Worm (Caenorhabditis elegans): ENCODE results near the gene mrpl-10.

mrpl-10 gene

DNA sequence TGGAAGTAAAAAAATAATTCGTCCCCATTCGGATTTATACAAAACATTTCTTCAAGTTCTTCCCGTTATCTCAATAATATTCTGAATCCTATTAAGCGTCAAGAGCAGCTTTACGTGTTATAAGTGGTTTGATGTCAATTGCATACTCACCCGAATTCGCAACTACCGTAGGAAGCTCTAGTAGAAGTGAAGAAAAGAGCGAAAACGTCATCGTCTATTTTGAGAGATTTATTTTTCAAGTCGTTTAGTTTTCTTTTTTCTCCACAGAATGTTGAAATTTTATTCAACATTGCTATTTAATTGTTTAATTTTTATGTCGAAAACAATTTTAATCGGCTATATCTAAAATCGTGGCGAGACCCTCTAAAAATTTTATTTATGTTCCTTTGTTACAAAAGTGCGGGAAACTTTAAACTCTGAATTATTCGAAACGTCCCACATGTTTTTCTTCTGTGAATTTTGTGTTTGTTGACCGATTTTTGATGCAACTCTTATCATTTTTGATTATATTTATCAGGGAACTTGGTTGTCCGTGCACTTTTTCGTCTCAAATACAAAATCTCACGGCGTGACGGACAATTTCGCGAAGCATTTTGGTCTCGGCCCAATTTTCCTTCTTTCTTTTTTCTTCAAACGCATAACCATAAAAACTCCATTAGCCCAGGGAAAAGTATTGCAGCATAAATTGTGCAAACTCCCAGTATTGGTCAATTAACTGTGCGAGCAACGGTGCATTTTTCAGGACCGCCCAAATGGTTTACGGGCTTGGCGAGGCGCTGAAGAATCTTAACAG is 8.3 kb downstream of the mrpl-10 start, which contains the start of gene tdc-1:
tdc-1 (plus strand) TSS at position 743 of the 793 bp plus-strand sequence.
- TF ChIP-seq pes-1 (GFP tag; IDR thresholded peaks at IDR 0.05): no peak
- no peak for TF ChIP-seq flt-1 (GFP tag; IDR thresholded peaks at IDR 0.05)
- no peak for TF ChIP-seq B0310.2 (tag; optimal IDR thresholded peaks at IDR 0.05)
- no peak for TF ChIP-seq tbx-11 (GFP tag; IDR thresholded peaks at IDR 0.05)
- no peak for TF ChIP-seq ama-1 (optimal IDR thresholded peaks at IDR 0.05)
- TF ChIP-seq sea-1 (GFP tag; conservative IDR thresholded peaks at IDR 0.05): no peak
- no peak for TF ChIP-seq hmg-4 (GFP tag; optimal IDR thresholded peaks at IDR 0.05)

DNA sequence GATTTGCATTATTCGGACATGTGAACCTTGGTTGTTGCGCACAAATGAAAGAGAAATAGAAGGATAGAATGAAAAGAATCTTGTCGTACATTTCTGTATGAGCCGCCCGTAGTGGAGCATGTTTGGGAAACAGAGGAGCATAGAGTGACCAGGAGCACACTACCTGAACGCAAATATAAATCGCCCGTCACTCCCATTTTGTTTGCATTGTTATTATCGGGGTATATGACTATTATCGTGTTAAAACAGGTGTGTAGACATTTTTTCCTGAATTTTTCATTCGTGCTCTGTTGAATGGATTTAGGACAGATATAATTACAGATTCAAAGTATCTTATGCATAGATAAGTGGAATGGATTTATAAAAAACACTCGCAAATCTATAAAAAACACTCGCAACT is 9.0 kb downstream of the mrpl-10 start, which contains the start of gene K01C8.2:
K01C8.2 (minus strand) TSS at position 101 of the 400 bp plus-strand sequence.
- TF ChIP-seq hmg-4 (GFP tag; optimal IDR thresholded peaks at IDR 0.05) (no peak), pes-1 (GFP tag; IDR thresholded peaks at IDR 0.05) (no peak), tbx-11 (GFP tag; IDR thresholded peaks at IDR 0.05) (no peak), B0310.2 (tag; optimal IDR thresholded peaks at IDR 0.05) (no peak), ets-7 (tag; optimal IDR thresholded peaks at IDR 0.05) (no peak), sea-1 (GFP tag; conservative IDR thresholded peaks at IDR 0.05) (no peak), aly-1 (tag; optimal IDR thresholded peaks at IDR 0.05) (no peak), ama-1 (optimal IDR thresholded peaks at IDR 0.05) (no peak), ceh-13 (GFP tag; optimal IDR thresholded peaks at IDR 0.05) (no peak), hnd-1 (tag; optimal IDR thresholded peaks at IDR 0.05) (no peak), scrt-1 (GFP tag; IDR thresholded peaks at IDR 0.05) (no peak), F13C5.2 (tag; optimal IDR thresholded peaks at IDR 0.05) (no peak), hmbx-1 (tag; optimal IDR thresholded peaks at IDR 0.05) (no peak), tbx-37 (GFP tag; conservative IDR thresholded peaks at IDR 0.05) (no peak), flt-1 (GFP tag; IDR thresholded peaks at IDR 0.05) (no peak), tra-4 (tag; optimal IDR thresholded peaks at IDR 0.05) (no peak), ceh-36 (tag; optimal IDR thresholded peaks at IDR 0.05) (no peak)

DNA sequence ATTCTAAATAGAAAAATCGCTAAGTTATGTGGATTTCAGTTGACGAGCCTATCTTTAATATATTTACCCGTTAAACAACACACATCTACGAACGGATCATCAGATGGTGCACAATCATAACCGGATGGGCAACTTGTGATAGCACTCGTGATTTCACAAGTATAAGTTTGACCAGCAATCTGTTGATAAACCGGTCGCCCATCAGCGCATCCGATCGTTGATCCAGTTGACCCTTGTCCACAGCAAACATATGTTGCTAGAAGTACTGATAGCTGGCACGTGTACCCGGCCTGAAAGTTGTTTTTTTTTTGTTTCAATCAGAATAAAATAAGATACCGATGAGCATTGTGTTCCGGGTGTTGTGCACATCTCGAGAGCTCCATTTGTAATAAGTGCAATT is 10.6 kb downstream of the mrpl-10 start:
- TF ChIP-seq flt-1 (GFP tag; IDR thresholded peaks at IDR 0.05) (no peak), ceh-13 (GFP tag; optimal IDR thresholded peaks at IDR 0.05) (no peak), hmg-4 (GFP tag; optimal IDR thresholded peaks at IDR 0.05) (no peak), scrt-1 (GFP tag; IDR thresholded peaks at IDR 0.05) (no peak), tbx-11 (GFP tag; IDR thresholded peaks at IDR 0.05) (no peak)

DNA sequence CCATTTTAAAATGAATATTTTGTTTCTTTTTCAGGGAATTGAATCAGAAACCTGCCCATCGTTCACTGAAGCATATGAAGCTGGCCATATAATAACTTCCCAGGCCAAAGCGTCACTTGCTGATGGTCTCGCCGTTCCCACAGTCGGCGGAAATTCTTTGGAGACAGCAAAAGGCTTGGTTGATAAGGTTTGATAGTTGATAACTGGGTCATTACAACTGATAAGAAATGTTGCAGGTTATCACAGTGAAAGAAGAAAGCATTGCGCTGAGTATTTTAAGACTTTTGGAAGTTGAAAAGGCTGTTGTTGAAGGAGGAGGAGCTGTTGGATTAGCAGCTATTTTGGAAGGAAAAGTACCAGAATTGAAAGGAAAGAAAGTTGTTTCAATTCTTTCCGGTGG is 11.8 kb downstream of the mrpl-10 start:
- no peak for TF ChIP-seq ama-1 (optimal IDR thresholded peaks at IDR 0.05)
- TF ChIP-seq pes-1 (GFP tag; IDR thresholded peaks at IDR 0.05): no peak
- TF ChIP-seq sea-1 (GFP tag; conservative IDR thresholded peaks at IDR 0.05): no peak
- TF ChIP-seq tra-4 (tag; optimal IDR thresholded peaks at IDR 0.05): no peak
- no peak for TF ChIP-seq aly-1 (tag; optimal IDR thresholded peaks at IDR 0.05)

DNA sequence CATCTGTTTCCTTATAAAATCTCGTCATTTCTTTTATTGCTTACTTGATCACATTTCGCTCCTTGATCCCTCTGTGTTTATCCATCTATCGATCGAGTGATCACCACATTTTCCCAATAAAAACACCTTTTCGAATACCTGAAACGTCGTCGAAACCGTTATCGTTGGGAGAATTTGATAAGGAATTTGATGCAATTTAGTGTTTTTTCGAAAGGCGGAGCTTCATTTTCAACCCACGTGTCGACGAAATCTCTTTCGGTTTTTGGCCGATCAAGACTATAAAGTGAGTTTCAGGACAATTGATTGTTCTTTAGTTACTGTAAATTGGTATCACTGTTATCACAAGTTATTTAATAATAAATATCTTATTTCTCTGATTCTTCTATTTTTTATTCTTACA is 13.7 kb downstream of the mrpl-10 start, which contains the start of gene srdh-1:
srdh-1 (plus strand) TSS at position 43 of the 400 bp plus-strand sequence.
- TF ChIP-seq hmg-4 (GFP tag; optimal IDR thresholded peaks at IDR 0.05) (no peak), pes-1 (GFP tag; IDR thresholded peaks at IDR 0.05) (no peak)

DNA sequence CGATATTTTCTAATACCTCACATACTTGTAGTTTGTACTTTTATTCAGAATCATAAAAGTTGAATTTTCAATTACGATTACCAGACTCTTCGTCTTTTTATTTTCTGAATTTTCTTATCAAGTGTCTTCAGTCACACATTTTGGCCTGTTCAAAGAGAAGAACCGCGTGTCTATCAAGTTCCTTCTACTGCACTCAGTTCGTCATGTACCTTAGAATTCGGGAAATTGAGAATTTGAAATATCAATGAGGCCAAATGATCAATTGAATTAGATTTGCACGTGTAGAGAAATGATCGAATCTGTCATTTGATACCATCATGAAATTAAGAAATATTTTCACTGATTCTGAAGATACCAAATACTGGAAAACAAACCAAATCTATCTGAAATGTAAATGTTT is 14.8 kb downstream of the mrpl-10 start:
- TF ChIP-seq hmbx-1 (tag; optimal IDR thresholded peaks at IDR 0.05) (no peak), pes-1 (GFP tag; IDR thresholded peaks at IDR 0.05) (no peak), scrt-1 (GFP tag; IDR thresholded peaks at IDR 0.05) (no peak), tbx-11 (GFP tag; IDR thresholded peaks at IDR 0.05) (no peak), ceh-36 (tag; optimal IDR thresholded peaks at IDR 0.05) (no peak), ama-1 (optimal IDR thresholded peaks at IDR 0.05) (no peak), flt-1 (GFP tag; IDR thresholded peaks at IDR 0.05) (no peak), aly-1 (tag; optimal IDR thresholded peaks at IDR 0.05) (no peak), F13C5.2 (tag; optimal IDR thresholded peaks at IDR 0.05) (no peak), hmg-4 (GFP tag; optimal IDR thresholded peaks at IDR 0.05) (no peak), ets-7 (tag; optimal IDR thresholded peaks at IDR 0.05) (no peak)

DNA sequence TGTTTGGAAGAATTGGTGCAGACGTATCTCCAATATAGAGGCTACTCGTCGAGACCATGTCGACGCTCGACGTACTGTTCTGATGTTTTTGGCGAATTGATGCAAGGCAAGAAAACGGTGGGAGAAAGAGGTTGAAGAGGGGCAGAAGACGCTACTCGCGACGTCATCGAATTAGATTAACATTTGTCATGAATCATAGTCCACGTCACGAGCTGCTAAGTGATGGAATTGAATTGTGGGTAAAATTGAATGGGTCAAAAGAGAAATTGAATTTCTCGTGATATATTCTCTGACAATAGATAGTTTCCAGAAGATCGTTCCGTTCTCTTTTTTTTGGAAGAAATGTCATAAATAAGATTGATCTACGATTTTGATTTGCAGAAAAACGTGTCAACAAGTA is 18.6 kb downstream of the mrpl-10 start:
- TF ChIP-seq pes-1 (GFP tag; IDR thresholded peaks at IDR 0.05) (no peak), ceh-13 (GFP tag; optimal IDR thresholded peaks at IDR 0.05) (no peak), tbx-11 (GFP tag; IDR thresholded peaks at IDR 0.05) (no peak), ama-1 (optimal IDR thresholded peaks at IDR 0.05) (no peak), hmg-4 (GFP tag; optimal IDR thresholded peaks at IDR 0.05) (no peak), hmbx-1 (tag; optimal IDR thresholded peaks at IDR 0.05) (no peak), scrt-1 (GFP tag; IDR thresholded peaks at IDR 0.05) (no peak), ceh-36 (tag; optimal IDR thresholded peaks at IDR 0.05) (no peak), flt-1 (GFP tag; IDR thresholded peaks at IDR 0.05) (no peak)

DNA sequence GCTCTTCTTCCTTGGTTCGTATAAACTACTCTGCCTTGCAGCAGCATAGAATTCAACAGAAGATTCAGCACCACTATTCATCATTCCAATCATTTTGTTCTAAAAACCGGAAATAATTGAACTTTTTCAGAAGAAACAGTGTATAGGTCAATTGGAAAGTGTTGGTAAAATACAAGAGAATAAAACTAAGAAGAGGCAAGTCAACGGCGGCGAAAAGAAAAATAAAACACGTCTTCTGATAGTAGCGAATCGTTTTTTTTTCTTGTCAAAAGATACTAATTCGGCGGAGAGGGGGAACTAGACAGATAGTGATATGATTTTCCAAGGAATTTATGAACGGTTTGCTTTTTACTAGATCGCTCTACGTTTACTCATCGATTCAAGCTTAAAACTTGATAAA is 19.3 kb downstream of the mrpl-10 start, which contains the start of gene F35C11.6:
F35C11.6 (minus strand) TSS at position 101 of the 400 bp plus-strand sequence.
- TF ChIP-seq B0310.2 (tag; optimal IDR thresholded peaks at IDR 0.05) (no peak), F13C5.2 (tag; optimal IDR thresholded peaks at IDR 0.05) (no peak), pes-1 (GFP tag; IDR thresholded peaks at IDR 0.05) (no peak), hmbx-1 (tag; optimal IDR thresholded peaks at IDR 0.05) (no peak), ets-7 (tag; optimal IDR thresholded peaks at IDR 0.05) (no peak), tbx-11 (GFP tag; IDR thresholded peaks at IDR 0.05) (no peak), ceh-13 (GFP tag; optimal IDR thresholded peaks at IDR 0.05) (no peak), hmg-4 (GFP tag; optimal IDR thresholded peaks at IDR 0.05) (no peak), ceh-36 (tag; optimal IDR thresholded peaks at IDR 0.05) (no peak), tra-4 (tag; optimal IDR thresholded peaks at IDR 0.05) (no peak), flt-1 (GFP tag; IDR thresholded peaks at IDR 0.05) (no peak), aly-1 (tag; optimal IDR thresholded peaks at IDR 0.05) (no peak), hnd-1 (tag; optimal IDR thresholded peaks at IDR 0.05) (no peak)

Data from whole organism, early embryonic.